Worm (Caenorhabditis elegans) whole organism, mixed stage, embryonic: Measurements from ENCODE around the gene mog-2.

Experiments used
- M03D4.4 ChIP-seq: sonication (generic microtip); optimal IDR thresholded peaks from 2 replicates; lab custom pipeline; 2017; ENCODE audit warnings: mild to moderate bottlenecking, missing genetic modification characterization, missing compliant biosample characterization
- bed-3 ChIP-seq: fragments of 200-800 bp; sonication (Bioruptor generic); optimal IDR thresholded peaks from 3 replicates; lab custom pipeline; 2018; ENCODE audit warnings: mild to moderate bottlenecking, missing genetic modification characterization, moderate library complexity, missing compliant biosample characterization
- blmp-1 ChIP-seq: fragments of 150-350 bp; optimal IDR thresholded peaks from 2 replicates; lab custom pipeline; 2014; ENCODE audit warnings: missing biosample characterization, missing genetic modification characterization
- ceh-39 ChIP-seq: fragments of 150-350 bp; optimal IDR thresholded peaks from 2 replicates; lab custom pipeline; 2014; ENCODE audit warnings: missing biosample characterization, missing genetic modification characterization
- ceh-43 ChIP-seq: fragments of 200-800 bp; sonication (Bioruptor generic); optimal IDR thresholded peaks from 2 replicates; lab custom pipeline; 2018; ENCODE audit warnings: mild to moderate bottlenecking, missing genetic modification characterization, moderate library complexity, missing compliant biosample characterization
- ces-1 ChIP-seq: fragments of 150-350 bp; optimal IDR thresholded peaks from 2 replicates; lab custom pipeline; 2014; ENCODE audit warnings: missing biosample characterization, missing genetic modification reagents, missing genetic modification characterization
- cnd-1 ChIP-seq: fragments of 200-800 bp; sonication (Bioruptor generic); optimal IDR thresholded peaks from 2 replicates; lab custom pipeline; 2018; ENCODE audit warnings: mild to moderate bottlenecking, missing genetic modification characterization, missing compliant biosample characterization
- drap-1 ChIP-seq: fragments of 200-800 bp; sonication (Bioruptor generic); optimal IDR thresholded peaks from 3 replicates; lab custom pipeline; 2018; ENCODE audit warnings: mild to moderate bottlenecking, missing genetic modification characterization, missing compliant biosample characterization
- elt-1 ChIP-seq: sonication (generic microtip); optimal IDR thresholded peaks from 2 replicates; lab custom pipeline; 2017; ENCODE audit warnings: missing genetic modification characterization, mild to moderate bottlenecking, missing compliant biosample characterization, antibody characterized with exemption, moderate library complexity, borderline replicate concordance; ENCODE audit not compliant: insufficient read depth
- elt-3 ChIP-seq: fragments of 150-350 bp; optimal IDR thresholded peaks from 2 replicates; lab custom pipeline; 2014; ENCODE audit warnings: missing biosample characterization, missing genetic modification characterization
- flh-1 ChIP-seq: fragments of 200-800 bp; sonication (Bioruptor generic); optimal IDR thresholded peaks from 2 replicates; lab custom pipeline; 2018; ENCODE audit warnings: mild to moderate bottlenecking, missing genetic modification characterization, moderate library complexity, missing compliant biosample characterization
- ham-2 ChIP-seq: fragments of 200-800 bp; sonication (Bioruptor generic); optimal IDR thresholded peaks from 2 replicates; lab custom pipeline; 2018; ENCODE audit warnings: mild to moderate bottlenecking, missing genetic modification characterization, missing compliant biosample characterization
- hlh-1 ChIP-seq: fragments of 150-350 bp; optimal IDR thresholded peaks from 2 replicates; lab custom pipeline; 2014; ENCODE audit warnings: missing biosample characterization, missing genetic modification reagents, missing genetic modification characterization
- lin-13 ChIP-seq: fragments of 150-350 bp; optimal IDR thresholded peaks from 2 replicates; lab custom pipeline; 2014; ENCODE audit warnings: missing biosample characterization, missing genetic modification characterization
- lin-32 ChIP-seq: fragments of 200-800 bp; sonication (Bioruptor generic); optimal IDR thresholded peaks from 2 replicates; lab custom pipeline; 2018; ENCODE audit warnings: mild to moderate bottlenecking, missing genetic modification characterization, missing compliant biosample characterization
- lsy-2 ChIP-seq: fragments of 150-350 bp; optimal IDR thresholded peaks from 2 replicates; lab custom pipeline; 2014; ENCODE audit warnings: missing biosample characterization, missing genetic modification characterization
- mab-5 ChIP-seq: fragments of 150-350 bp; optimal IDR thresholded peaks from 2 replicates; lab custom pipeline; 2014; ENCODE audit warnings: missing biosample characterization, missing genetic modification characterization
- mep-1 ChIP-seq: fragments of 150-350 bp; optimal IDR thresholded peaks from 2 replicates; lab custom pipeline; 2017; ENCODE audit warnings: missing biosample characterization, missing genetic modification reagents, missing genetic modification characterization, inconsistent platforms
- mls-2 ChIP-seq: sonication (generic microtip); optimal IDR thresholded peaks from 2 replicates; lab custom pipeline; 2016; ENCODE audit warnings: mild to moderate bottlenecking, missing genetic modification characterization, moderate library complexity, missing compliant biosample characterization
- nhr-12 ChIP-seq: fragments of 150-350 bp; optimal IDR thresholded peaks from 2 replicates; lab custom pipeline; 2014; ENCODE audit warnings: missing biosample characterization, missing genetic modification characterization
- nhr-2 ChIP-seq: fragments of 150-350 bp; optimal IDR thresholded peaks from 2 replicates; lab custom pipeline; 2014; ENCODE audit warnings: missing biosample characterization, missing genetic modification characterization
- nhr-237 ChIP-seq: fragments of 150-350 bp; optimal IDR thresholded peaks from 2 replicates; lab custom pipeline; 2014; ENCODE audit warnings: missing biosample characterization, missing genetic modification characterization
- nhr-28 ChIP-seq: fragments of 150-350 bp; optimal IDR thresholded peaks from 2 replicates; lab custom pipeline; 2014; ENCODE audit warnings: missing biosample characterization, missing genetic modification characterization
- nhr-76 ChIP-seq: sonication (generic microtip); optimal IDR thresholded peaks from 2 replicates; lab custom pipeline; 2017; ENCODE audit warnings: missing biosample characterization, missing genetic modification characterization
- pha-4 ChIP-seq: fragments of 150-350 bp; optimal IDR thresholded peaks from 2 replicates; lab custom pipeline; 2018; ENCODE audit warnings: missing biosample characterization, missing genetic modification reagents, missing genetic modification characterization
- sem-2 ChIP-seq: fragments of 200-800 bp; sonication (Bioruptor generic); optimal IDR thresholded peaks from 2 replicates; lab custom pipeline; 2018; ENCODE audit warnings: mild to moderate bottlenecking, missing genetic modification characterization, missing compliant biosample characterization
- sptf-1 ChIP-seq: sonication (generic microtip); optimal IDR thresholded peaks from 2 replicates; lab custom pipeline; 2017; ENCODE audit warnings: mild to moderate bottlenecking, missing genetic modification characterization, moderate library complexity, missing compliant biosample characterization
- tbx-8 ChIP-seq: fragments of 200-800 bp; sonication (Bioruptor generic); optimal IDR thresholded peaks from 2 replicates; lab custom pipeline; 2018; ENCODE audit warnings: mild to moderate bottlenecking, missing genetic modification characterization, moderate library complexity, missing compliant biosample characterization
- unc-120 ChIP-seq: sonication (generic microtip); optimal IDR thresholded peaks from 2 replicates; lab custom pipeline; 2017; ENCODE audit warnings: missing genetic modification characterization, missing compliant biosample characterization; ENCODE audit not compliant: poor library complexity, severe bottlenecking
- unc-62 ChIP-seq: fragments of 150-350 bp; optimal IDR thresholded peaks from 2 replicates; lab custom pipeline; 2014; ENCODE audit warnings: missing biosample characterization, missing genetic modification reagents, missing genetic modification characterization
- ztf-11 ChIP-seq: fragments of 150-350 bp; optimal IDR thresholded peaks from 2 replicates; lab custom pipeline; 2014; ENCODE audit warnings: missing biosample characterization, missing genetic modification characterization

The mog-2 gene

ce11 chrII:4288111-4288510 is 36.0 kb upstream of the mog-2 start, which contains the start of gene C01F1.6:
C01F1.6 (minus strand) TSS chrII:4288211.
- TF ChIP-seq mab-5 (tag; lab: Kevin White, UChicago) (no peak), ceh-43 (GFP tag; lab: Kevin White, UChicago) (no peak), mls-2 (no peak), blmp-1 (tag; lab: Kevin White, UChicago) (no peak), ham-2 (GFP tag; lab: Kevin White, UChicago) (no peak), cnd-1 (tag; lab: Kevin White, UChicago) (no peak), lin-32 (GFP tag; lab: Kevin White, UChicago) (no peak), unc-62 (GFP tag; lab: Kevin White, UChicago) (no peak), lsy-2 (tag; lab: Kevin White, UChicago) (no peak), M03D4.4 (tag; lab: Kevin White, UChicago) (no peak), nhr-237 (tag; lab: Kevin White, UChicago) (no peak)

ce11 chrII:4288572-4288971 is 35.6 kb upstream of the mog-2 start:
- TF ChIP-seq elt-1 (tag; lab: Kevin White, UChicago), result peak; percentile 27
- no peak for TF ChIP-seq nhr-12 (tag; lab: Kevin White, UChicago)
- TF ChIP-seq ztf-11 (tag; lab: Kevin White, UChicago), result no peak
- TF ChIP-seq ces-1, result peak; percentile 18
- TF ChIP-seq, all 35 proteins: peak for 2

- TF ChIP-seq nhr-76 (tag; lab: Kevin White, UChicago) (no peak), nhr-28 (tag; lab: Kevin White, UChicago) (no peak), ces-1 (peak; percentile 19)
Observed at ce11 chrII:4291799-4292198, 32.4 kb upstream of the mog-2 start.

ce11 chrII:4293027-4293522 is 31.1 kb upstream of the mog-2 start:
- peak; percentile 43 for TF ChIP-seq unc-62 (GFP tag; lab: Kevin White, UChicago)
- TF ChIP-seq sem-2 (GFP tag; lab: Kevin White, UChicago), result no peak
- TF ChIP-seq hlh-1 (tag; lab: Kevin White, UChicago), result peak; percentile 98

- TF ChIP-seq elt-3 (tag; lab: Kevin White, UChicago) (no peak), elt-1 (tag; lab: Kevin White, UChicago) (peak; percentile 90)
Observed at ce11 chrII:4294189-4294588, 30.0 kb upstream of the mog-2 start.

- TF ChIP-seq tbx-8, result no peak
- TF ChIP-seq elt-1 (tag; lab: Kevin White, UChicago), result no peak
- no peak for TF ChIP-seq lin-13
- no peak for TF ChIP-seq flh-1 (GFP tag; lab: Kevin White, UChicago)
- TF ChIP-seq, all 35 proteins: peak for 0
Observed at ce11 chrII:4294801-4295200, 29.4 kb upstream of the mog-2 start, which contains the start of gene rml-4. rml-4 (plus strand) TSS chrII:4295101.

ce11 chrII:4297259-4297658 is 26.9 kb upstream of the mog-2 start:
- TF ChIP-seq nhr-28 (tag; lab: Kevin White, UChicago), result no peak
- TF ChIP-seq nhr-2 (tag; lab: Kevin White, UChicago), result no peak

ce11 chrII:4299227-4299703 is 24.9 kb upstream of the mog-2 start, which contains the start of gene sco-1:
sco-1 (plus strand) TSS chrII:4299653.
- TF ChIP-seq nhr-28 (tag; lab: Kevin White, UChicago) (no peak), bed-3 (no peak), drap-1 (GFP tag; lab: Kevin White, UChicago) (peak; percentile 58), ces-1 (peak; percentile 72), sptf-1 (peak; percentile 71), lsy-2 (tag; lab: Kevin White, UChicago) (peak; percentile 83), unc-62 (GFP tag; lab: Kevin White, UChicago) (peak; percentile 52), pha-4 (tag; lab: Kevin White, UChicago) (peak; percentile 81), nhr-237 (tag; lab: Kevin White, UChicago) (peak; percentile 89), elt-1 (tag; lab: Kevin White, UChicago) (peak; percentile 40), flh-1 (GFP tag; lab: Kevin White, UChicago) (no peak), lin-13 (peak; percentile 91), unc-120 (peak; percentile 28), hlh-1 (tag; lab: Kevin White, UChicago) (peak; percentile 66), ceh-43 (GFP tag; lab: Kevin White, UChicago) (no peak), ceh-39 (peak; percentile 68), mep-1 (tag; lab: Kevin White, UChicago) (peak; percentile 86), M03D4.4 (tag; lab: Kevin White, UChicago) (no peak), mls-2 (peak; percentile 68)
